Fruit fly (Drosophila melanogaster): ENCODE results near the gene Polr3C.

Polr3C gene

DNA sequence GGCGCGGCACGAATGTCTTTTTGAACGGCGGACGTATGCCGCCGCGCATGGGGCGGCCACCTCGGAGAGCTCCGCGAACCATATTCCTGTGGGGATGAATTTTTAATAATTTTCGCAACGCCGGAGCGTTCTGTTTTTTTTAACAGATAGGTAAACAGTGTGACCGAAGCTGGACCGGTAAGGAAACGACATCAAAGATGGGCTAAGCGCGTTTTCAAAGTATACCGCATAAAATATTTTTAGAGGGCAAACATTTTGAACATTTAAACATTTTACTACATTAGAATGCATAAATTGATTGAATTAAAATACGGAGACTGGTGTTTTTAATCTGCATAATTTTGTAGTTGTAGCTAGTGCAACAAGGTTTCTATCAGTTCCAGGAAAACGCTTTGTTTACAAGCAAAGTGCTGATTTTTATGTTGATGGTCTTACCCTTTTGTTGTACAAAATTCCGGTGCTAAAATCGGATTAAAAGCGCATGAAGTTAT, 31.0 kb upstream of the Polr3C start, which contains the start of the genes CG5641 and CG5245 (continued):
- TF ChIP-seq YL-1 (GFP tag; optimal IDR thresholded peaks at IDR 0.05) (peak; percentile 23), nerfin-1 (tag; optimal IDR thresholded peaks at IDR 0.05) (peak; percentile 58), CG34422 (GFP tag; IDR thresholded peaks at IDR 0.05) (peak; percentile 31; the same call in 1 of the 3 replicates), stwl (tag; optimal IDR thresholded peaks at IDR 0.05) (peak; percentile 40), CG1603 (tag; optimal IDR thresholded peaks at IDR 0.05) (peak; percentile 11), amos (GFP tag; IDR thresholded peaks at IDR 0.05; ENCODE audit: partially characterized antibody) (no peak), hkb (optimal IDR thresholded peaks at IDR 0.05) (peak; percentile 26), hkb (GFP tag; IDR thresholded peaks at IDR 0.05) (no peak), BEAF-32 (GFP tag; optimal IDR thresholded peaks at IDR 0.05) (peak; percentile 30), row (GFP tag; IDR thresholded peaks at IDR 0.05) (peak; percentile 40; the same call in 2 of the 3 replicates), phol (tag; optimal IDR thresholded peaks at IDR 0.05) (peak; percentile 29), CG7963 (GFP tag; IDR thresholded peaks at IDR 0.05; ENCODE audit: partially characterized antibody) (no peak), Fer3 (tag; optimal IDR thresholded peaks at IDR 0.05) (no peak), Rfx (GFP tag; IDR thresholded peaks at IDR 0.05) (no peak), trem (tag; optimal IDR thresholded peaks at IDR 0.05) (peak; percentile 51), CG9797 (GFP tag; optimal IDR thresholded peaks at IDR 0.05) (peak; percentile 69), Chrac-16 (GFP tag; optimal IDR thresholded peaks at IDR 0.05) (no peak), Dfd (GFP tag; optimal IDR thresholded peaks at IDR 0.05) (no peak), CG14710 (tag; optimal IDR thresholded peaks at IDR 0.05) (peak; percentile 27), gfzf (GFP tag; optimal IDR thresholded peaks at IDR 0.05) (peak; percentile 85), CG4617 (GFP tag; optimal IDR thresholded peaks at IDR 0.05; ENCODE audit: borderline replicate concordance) (peak; percentile 51), nmo (GFP tag; optimal IDR thresholded peaks at IDR 0.05) (peak; percentile 20)

DNA sequence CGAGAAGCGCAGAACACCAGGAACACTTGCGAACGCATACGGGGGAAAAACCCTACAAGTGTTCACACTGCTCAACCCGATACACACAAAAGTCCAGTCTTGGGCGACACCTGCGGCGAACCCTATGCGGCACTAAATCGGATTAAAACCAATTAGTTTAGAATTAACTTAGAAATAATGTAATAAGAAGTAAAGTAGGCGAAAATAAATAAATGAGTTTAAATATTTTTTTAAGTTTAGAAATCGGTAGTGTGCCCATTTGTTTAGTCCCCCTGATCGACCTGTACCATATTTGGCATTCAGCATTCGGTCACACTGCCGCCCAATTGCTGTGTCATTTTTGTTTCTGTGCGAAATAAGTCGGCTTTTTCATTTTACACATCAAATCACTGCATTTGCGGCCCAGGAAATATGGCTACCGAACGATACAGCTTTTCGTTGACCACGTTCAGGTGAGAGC, 29.2 kb upstream of the Polr3C start, which contains the start of gene Prosalpha2:
TSS of gene Prosalpha2 (plus strand) at position 292 of the 460 bp plus-strand sequence.
- TF ChIP-seq CG2875 (GFP tag; optimal IDR thresholded peaks at IDR 0.05) (no peak), pfk (GFP tag; optimal IDR thresholded peaks at IDR 0.05) (no peak), CG3838 (GFP tag; optimal IDR thresholded peaks at IDR 0.05) (no peak), Awh (GFP tag; IDR thresholded peaks at IDR 0.05) (no peak), CG16863 (GFP tag; optimal IDR thresholded peaks at IDR 0.05) (no peak), crc (GFP tag; optimal IDR thresholded peaks at IDR 0.05) (no peak), sob (GFP tag; IDR thresholded peaks at IDR 0.05) (no peak), Camta (GFP tag; optimal IDR thresholded peaks at IDR 0.05) (no peak), CG10267 (tag; optimal IDR thresholded peaks at IDR 0.05) (peak; percentile 45), CG6654 (GFP tag; optimal IDR thresholded peaks at IDR 0.05) (no peak), fd96Cb (tag; optimal IDR thresholded peaks at IDR 0.05) (no peak), CG2129 (GFP tag; IDR thresholded peaks at IDR 0.05; ENCODE audit: partially characterized antibody) (no peak), CG8765 (GFP tag; IDR thresholded peaks at IDR 0.05) (no peak), CG1647 (GFP tag; optimal IDR thresholded peaks at IDR 0.05) (no peak), CG6689 (GFP tag; IDR thresholded peaks at IDR 0.05) (no peak), CG15514 (GFP tag; optimal IDR thresholded peaks at IDR 0.05) (peak; percentile 62), BEAF-32 (GFP tag; optimal IDR thresholded peaks at IDR 0.05) (peak; percentile 34), Max (GFP tag; optimal IDR thresholded peaks at IDR 0.05) (no peak), CG10366 (GFP tag; IDR thresholded peaks at IDR 0.05) (no peak), E2f2 (GFP tag; IDR thresholded peaks at IDR 0.05) (peak; percentile 68), CG12744 (GFP tag; optimal IDR thresholded peaks at IDR 0.05) (no peak), Ssrp (tag; optimal IDR thresholded peaks at IDR 0.05) (no peak), Asciz (GFP tag; optimal IDR thresholded peaks at IDR 0.05) (no peak), dysf (GFP tag; IDR thresholded peaks at IDR 0.05) (peak; percentile 32; the same call in 1 of the 3 replicates), sug (tag; optimal IDR thresholded peaks at IDR 0.05) (peak; percentile 40), nom (GFP tag; optimal IDR thresholded peaks at IDR 0.05) (peak; percentile 1), CG5180 (GFP tag; optimal IDR thresholded peaks at IDR 0.05) (no peak), CG13894 (tag; optimal IDR thresholded peaks at IDR 0.05) (peak; percentile 23), klu (GFP tag; IDR thresholded peaks at IDR 0.05) (no peak)
